Fruit fly (Drosophila melanogaster): ENCODE measurements around the gene CG2162.

DNA sequence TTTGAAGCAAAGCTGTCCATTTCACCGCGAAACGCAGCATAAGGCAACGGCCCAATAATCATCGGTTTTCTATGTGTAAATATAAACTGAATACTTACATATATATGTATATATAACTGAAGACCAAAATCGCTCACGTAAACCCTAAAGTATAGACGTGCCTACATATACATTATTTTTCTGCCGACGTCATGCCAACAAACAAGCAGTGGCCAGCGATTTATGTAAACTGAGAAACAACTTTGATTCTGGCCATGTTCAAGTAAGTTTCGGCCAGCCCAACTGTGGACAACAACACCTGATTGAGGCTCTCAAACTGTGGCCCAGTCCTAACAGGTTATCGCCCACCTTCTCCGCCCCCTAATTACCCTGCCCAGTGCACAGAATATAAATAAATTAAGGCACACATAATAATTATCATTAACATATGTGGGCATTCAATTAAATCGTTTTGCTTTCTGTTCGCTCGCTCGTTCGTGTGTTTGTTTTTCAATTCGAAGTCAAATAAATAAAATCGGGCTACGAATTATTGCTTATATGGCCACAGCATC, 47.0 kb downstream of the CG2162 start:
- TF ChIP-seq topi (GFP tag; optimal IDR thresholded peaks at IDR 0.05) = no peak
- TF ChIP-seq CG9139 (GFP tag; optimal IDR thresholded peaks at IDR 0.05) = no peak
- no peak for TF ChIP-seq pdm3 (GFP tag; optimal IDR thresholded peaks at IDR 0.05)
- no peak for TF ChIP-seq OdsH (GFP tag; optimal IDR thresholded peaks at IDR 0.05)
- TF ChIP-seq CG6854 (GFP tag; optimal IDR thresholded peaks at IDR 0.05) = no peak

Data from whole organism, prepupa.